Fruit fly (Drosophila melanogaster) whole organism: Measurements from ENCODE around the gene Atpalpha.

Source experiments
- CG8478 ChIP-seq: fragments of >200 bp; optimal IDR thresholded peaks from 2 replicates; lab custom pipeline; 2018; ENCODE audit warnings: inconsistent platforms
- Dll ChIP-seq: fragments of >200 bp; optimal IDR thresholded peaks from 2 replicates; lab custom pipeline; 2017
- psq ChIP-seq: fragments of >200 bp; optimal IDR thresholded peaks from 2 replicates; lab custom pipeline; 2017

dm6 chr3R:21023902-21024541 is 75.5 kb downstream of the Atpalpha start, which contains the start of gene peg:
- TF ChIP-seq psq (lab: Kevin White, UChicago), result no peak
- no peak for TF ChIP-seq CG8478 (lab: Kevin White, UChicago)
- TF ChIP-seq Dll (lab: Kevin White, UChicago), result no peak
